Fruit fly (Drosophila melanogaster) whole organism, embryonic: ENCODE measurements around the gene Cyp4g15.

Experiments
- CG10274 ChIP-seq: fragments of 200-800 bp; sonication (Bioruptor generic); optimal IDR thresholded peaks from 3 replicates; lab custom pipeline; 2017; ENCODE audit warnings: missing biosample characterization, mild to moderate bottlenecking, missing genetic modification characterization
- CG11093 ChIP-seq: fragments of 200-800 bp; sonication (Bioruptor generic); IDR thresholded peaks from 3 replicates; pipeline ENCODE4 v1.3.6; 2022; ENCODE audit warnings: missing biosample characterization, missing genetic modification characterization
- CG11398 ChIP-seq: fragments of 200-800 bp; sonication (Bioruptor generic); optimal IDR thresholded peaks from 2 replicates; lab custom pipeline; 2016; ENCODE audit warnings: missing biosample characterization, missing genetic modification characterization
- CG11723 ChIP-seq: fragments of 200-800 bp; sonication (Bioruptor generic); optimal IDR thresholded peaks from 2 replicates; lab custom pipeline; 2017; ENCODE audit warnings: missing biosample characterization, mild to moderate bottlenecking, missing genetic modification characterization
- CG12942 ChIP-seq: fragments of 200-800 bp; sonication (Bioruptor generic); optimal IDR thresholded peaks from 3 replicates; lab custom pipeline; 2016; ENCODE audit warnings: missing biosample characterization, missing genetic modification characterization
- CG13424 ChIP-seq: fragments of 200-800 bp; sonication (Bioruptor generic); optimal IDR thresholded peaks from 2 replicates; lab custom pipeline; 2019; ENCODE audit warnings: missing biosample characterization, mild to moderate bottlenecking, missing genetic modification characterization, moderate library complexity
- CG14441 ChIP-seq: fragments of 200-800 bp; sonication (Bioruptor generic); IDR thresholded peaks from 2 replicates; pipeline ENCODE4 v1.3.6; 2022; ENCODE audit warnings: missing biosample characterization, missing genetic modification characterization
- CG16779 ChIP-seq: fragments of 200-800 bp; sonication (Bioruptor generic); IDR thresholded peaks from 2 replicates; pipeline ENCODE4 v1.3.6; 2022; ENCODE audit warnings: missing biosample characterization, missing genetic modification characterization
- CG16813 ChIP-seq: fragments of 200-800 bp; sonication (Bioruptor generic); IDR thresholded peaks from 3 replicates; pipeline ENCODE4 v1.3.6; 2022; ENCODE audit warnings: missing biosample characterization, missing genetic modification characterization; ENCODE audit not compliant: partially characterized antibody
- CG17328 ChIP-seq: fragments of 200-800 bp; sonication (Bioruptor generic); IDR thresholded peaks from 2 replicates; pipeline ENCODE4 v1.3.6; 2022; ENCODE audit warnings: missing biosample characterization, missing genetic modification characterization
- CG17361 ChIP-seq: fragments of 200-800 bp; sonication (Bioruptor generic); IDR thresholded peaks from 3 replicates; pipeline ENCODE4 v1.3.6; 2022; ENCODE audit warnings: missing biosample characterization, missing genetic modification characterization
- CG18262 ChIP-seq: fragments of 200-800 bp; optimal IDR thresholded peaks from 3 replicates; lab custom pipeline; 2019; ENCODE audit warnings: missing biosample characterization, mild to moderate bottlenecking, missing genetic modification characterization, moderate library complexity
- CG2120 ChIP-seq: fragments of 200-800 bp; sonication (Bioruptor generic); optimal IDR thresholded peaks from 3 replicates; lab custom pipeline; 2016; ENCODE audit warnings: missing biosample characterization, missing genetic modification characterization
- CG2875 ChIP-seq: fragments of 200-800 bp; sonication (Bioruptor generic); optimal IDR thresholded peaks from 2 replicates; lab custom pipeline; 2017; ENCODE audit warnings: missing biosample characterization, mild to moderate bottlenecking, missing genetic modification characterization, missing genetic modification reagents
- CG3065 ChIP-seq: fragments of 200-800 bp; sonication (Bioruptor generic); optimal IDR thresholded peaks from 2 replicates; lab custom pipeline; 2016; ENCODE audit warnings: missing biosample characterization, missing genetic modification characterization
- CG33213 ChIP-seq: fragments of 200-800 bp; sonication (Bioruptor generic); optimal IDR thresholded peaks from 3 replicates; lab custom pipeline; 2016; ENCODE audit warnings: missing biosample characterization, missing genetic modification characterization
- CG3407 ChIP-seq: fragments of 200-800 bp; sonication (Bioruptor generic); optimal IDR thresholded peaks from 2 replicates; lab custom pipeline; 2018; ENCODE audit warnings: missing biosample characterization, mild to moderate bottlenecking, missing genetic modification characterization
- CG3726 ChIP-seq: fragments of 200-800 bp; sonication (Bioruptor generic); IDR thresholded peaks from 3 replicates; pipeline ENCODE4, ENCODE4 v1.3.6; 2022; ENCODE audit warnings: missing biosample characterization, missing genetic modification characterization
- CG43689 ChIP-seq: fragments of 200-800 bp; sonication (Bioruptor generic); IDR thresholded peaks from 2 replicates; pipeline ENCODE4 v1.3.6; 2022; ENCODE audit warnings: missing biosample characterization, missing genetic modification characterization
- CG5180 ChIP-seq: fragments of 200-800 bp; sonication (Bioruptor generic); optimal IDR thresholded peaks from 3 replicates; lab custom pipeline; 2017; ENCODE audit warnings: missing biosample characterization, missing genetic modification characterization, mild to moderate bottlenecking, moderate library complexity, missing genetic modification reagents
- CG6813 ChIP-seq: fragments of 200-800 bp; sonication (Bioruptor generic); optimal IDR thresholded peaks from 2 replicates; lab custom pipeline; 2017; ENCODE audit warnings: missing biosample characterization, missing genetic modification characterization, mild to moderate bottlenecking, moderate library complexity, missing genetic modification reagents
- CG8924 ChIP-seq: fragments of 200-800 bp; optimal IDR thresholded peaks from 3 replicates; lab custom pipeline; 2019; ENCODE audit warnings: missing biosample characterization, mild to moderate bottlenecking, missing genetic modification characterization, moderate library complexity
- CkIIα-i1 ChIP-seq: fragments of 200-800 bp; sonication (Bioruptor generic); IDR thresholded peaks from 2 replicates; pipeline ENCODE4 v1.3.6; 2022; ENCODE audit warnings: missing biosample characterization, missing genetic modification characterization
- E2f2 ChIP-seq: fragments of 200-800 bp; sonication (Bioruptor generic); IDR thresholded peaks from 2 replicates; pipeline ENCODE4 v1.3.6; 2022; ENCODE audit warnings: missing biosample characterization, missing genetic modification characterization
- Ets65A ChIP-seq: fragments of 200-800 bp; sonication (Bioruptor generic); peaks from one replicate; lab custom pipeline; 2016; ENCODE audit warnings: missing biosample characterization, missing genetic modification characterization
- Fer3 ChIP-seq: fragments of 200-800 bp; sonication (Bioruptor generic); optimal IDR thresholded peaks from 2 replicates; lab custom pipeline; 2018; ENCODE audit warnings: missing biosample characterization, mild to moderate bottlenecking, missing genetic modification characterization, moderate library complexity
- HLH54F ChIP-seq: fragments of 200-800 bp; sonication (Bioruptor generic); optimal IDR thresholded peaks from 3 replicates; lab custom pipeline; 2016; ENCODE audit warnings: missing biosample characterization, missing genetic modification characterization
- Hmr ChIP-seq: fragments of 200-800 bp; sonication (Bioruptor generic); optimal IDR thresholded peaks from 3 replicates; lab custom pipeline; 2017; ENCODE audit warnings: mild to moderate bottlenecking, missing biosample characterization, missing genetic modification reagents, missing genetic modification characterization
- Hr39 ChIP-seq: fragments of >200 bp; optimal IDR thresholded peaks from 2 replicates; lab custom pipeline; 2017
- Hsf ChIP-seq: fragments of 200-800 bp; sonication (Bioruptor generic); optimal IDR thresholded peaks from 3 replicates; lab custom pipeline; 2016; ENCODE audit warnings: missing biosample characterization, missing genetic modification characterization
- MTF-1 ChIP-seq: fragments of 200-800 bp; sonication (Bioruptor generic); optimal IDR thresholded peaks from 2 replicates; lab custom pipeline; 2018; ENCODE audit warnings: missing biosample characterization, mild to moderate bottlenecking, missing genetic modification characterization, borderline replicate concordance
- Rfx ChIP-seq: fragments of 200-800 bp; sonication (Bioruptor generic); IDR thresholded peaks from 2 replicates; pipeline ENCODE4 v1.3.6; 2022; ENCODE audit warnings: missing biosample characterization, missing genetic modification characterization
- Sin3A ChIP-seq: fragments of >200 bp; optimal IDR thresholded peaks from 2 replicates; lab custom pipeline; 2018
- TFAM ChIP-seq: fragments of 200-800 bp; sonication (Bioruptor generic); optimal IDR thresholded peaks from 2 replicates; lab custom pipeline; 2017; ENCODE audit warnings: missing biosample characterization, missing genetic modification characterization, inconsistent platforms
- ab ChIP-seq: fragments of 200-800 bp; sonication (Bioruptor generic); optimal IDR thresholded peaks from 2 replicates; lab custom pipeline; 2016; ENCODE audit warnings: missing biosample characterization, missing genetic modification characterization
- bcd ChIP-seq: fragments of 200-800 bp; sonication (Bioruptor generic); optimal IDR thresholded peaks from 2 replicates; lab custom pipeline; 2017; ENCODE audit warnings: missing biosample characterization, mild to moderate bottlenecking, missing genetic modification characterization
- bigmax ChIP-seq: fragments of 200-800 bp; sonication (Bioruptor generic); optimal IDR thresholded peaks from 2 replicates; lab custom pipeline; 2018; ENCODE audit warnings: missing biosample characterization, mild to moderate bottlenecking, missing genetic modification characterization
- crc ChIP-seq: fragments of 200-800 bp; sonication (Bioruptor generic); optimal IDR thresholded peaks from 2 replicates; lab custom pipeline; 2016; ENCODE audit warnings: missing biosample characterization, missing genetic modification characterization
- croc ChIP-seq: fragments of 200-800 bp; sonication (Bioruptor generic); conservative IDR thresholded peaks from 3 replicates; pipeline ENCODE4 v1.3.6; 2022; ENCODE audit warnings: missing biosample characterization, missing genetic modification characterization
- dpn ChIP-seq, 2 experiments: fragments of 200-800 bp; sonication (Bioruptor generic); optimal IDR thresholded peaks; 3 replicates each; lab custom pipeline; 2016; ENCODE audit warnings: missing biosample characterization in 2 of 2, missing genetic modification characterization in 2 of 2
- emc ChIP-seq: fragments of 200-800 bp; sonication (Bioruptor generic); optimal IDR thresholded peaks from 2 replicates; lab custom pipeline; 2016; ENCODE audit warnings: missing biosample characterization, missing genetic modification characterization
- gro ChIP-seq: fragments of 200-800 bp; sonication (Bioruptor generic); optimal IDR thresholded peaks from 2 replicates; lab custom pipeline; 2016; ENCODE audit warnings: missing biosample characterization, missing genetic modification characterization
- kay ChIP-seq: fragments of 200-800 bp; sonication (Bioruptor generic); optimal IDR thresholded peaks from 2 replicates; lab custom pipeline; 2016; ENCODE audit warnings: missing biosample characterization, missing genetic modification characterization
- mam ChIP-seq: fragments of 200-800 bp; sonication (Bioruptor generic); optimal IDR thresholded peaks from 3 replicates; lab custom pipeline; 2016; ENCODE audit warnings: missing biosample characterization, missing genetic modification characterization
- seq ChIP-seq: fragments of 200-800 bp; sonication (Bioruptor generic); IDR thresholded peaks from 2 replicates; pipeline ENCODE4 v1.3.6; 2022; ENCODE audit warnings: missing biosample characterization, missing genetic modification characterization
- sim ChIP-seq: fragments of 200-800 bp; sonication (Bioruptor generic); IDR thresholded peaks from 2 replicates; pipeline ENCODE4 v1.3.6; 2022; ENCODE audit warnings: missing biosample characterization, missing genetic modification characterization
- sisA ChIP-seq: fragments of 200-800 bp; sonication (Bioruptor generic); IDR thresholded peaks from 2 replicates; pipeline ENCODE4 v1.3.6; 2022; ENCODE audit warnings: missing biosample characterization, missing genetic modification characterization
- stwl ChIP-seq: fragments of 200-800 bp; sonication (Bioruptor generic); optimal IDR thresholded peaks from 3 replicates; lab custom pipeline; 2018; ENCODE audit warnings: missing biosample characterization, mild to moderate bottlenecking, missing genetic modification characterization, moderate library complexity
- sug ChIP-seq: fragments of 200-800 bp; optimal IDR thresholded peaks from 2 replicates; lab custom pipeline; 2019; ENCODE audit warnings: missing biosample characterization, mild to moderate bottlenecking, missing genetic modification characterization, moderate library complexity
- tio ChIP-seq: fragments of 200-800 bp; sonication (Bioruptor generic); optimal IDR thresholded peaks from 2 replicates; lab custom pipeline; 2017; ENCODE audit warnings: missing biosample characterization, missing genetic modification characterization, inconsistent platforms
- trh ChIP-seq: fragments of 200-800 bp; sonication (Bioruptor generic); optimal IDR thresholded peaks from 2 replicates; lab custom pipeline; 2016; ENCODE audit warnings: missing biosample characterization, missing genetic modification characterization
- wdn ChIP-seq: fragments of 200-800 bp; sonication (Bioruptor generic); IDR thresholded peaks from 2 replicates; pipeline ENCODE4 v1.3.6; 2022; ENCODE audit warnings: missing biosample characterization, missing genetic modification characterization

Cyp4g15 gene

DNA sequence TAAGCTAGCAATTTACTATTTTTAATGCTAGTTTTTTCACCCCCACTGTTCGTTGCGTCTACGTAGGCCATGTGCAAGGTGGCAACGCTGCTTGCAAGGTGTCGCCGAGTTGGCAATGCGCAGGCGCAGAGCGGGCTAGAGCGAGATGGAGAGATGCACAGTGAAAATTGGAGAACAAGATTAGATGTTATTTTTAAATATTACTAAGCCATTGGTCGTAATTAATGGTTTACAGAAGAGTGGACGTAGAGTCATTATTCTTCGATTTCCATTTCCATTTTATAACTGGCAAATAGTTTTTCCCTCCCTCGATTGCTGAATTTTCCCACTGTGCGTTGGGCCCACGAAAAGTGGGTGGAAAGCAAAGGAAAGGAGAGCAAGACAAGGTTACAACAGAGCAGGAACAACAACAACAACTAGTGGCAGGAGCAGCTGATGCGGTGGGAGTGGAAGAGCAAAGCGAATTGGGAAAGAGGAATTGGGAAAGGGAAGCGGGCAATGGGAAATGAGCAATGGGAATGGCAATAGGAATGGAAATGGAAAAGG lies 23.9 kb upstream of the Cyp4g15 start (continued):
- TF ChIP-seq tio (GFP tag; lab: Kevin White, UChicago) (peak; percentile 26), stwl (tag; lab: Kevin White, UChicago) (peak; percentile 57), CG3726 (GFP tag; lab: Robert Waterston, UW) (peak; percentile 73; the same call in 2 of the 3 replicates), MTF-1 (GFP tag; lab: Kevin White, UChicago) (no peak), CG8924 (tag; lab: Kevin White, UChicago) (peak; percentile 75), CG17361 (GFP tag; lab: Robert Waterston, UW) (peak; percentile 69; the same call in 2 of the 3 replicates), CG11398 (GFP tag; lab: Kevin White, UChicago) (peak; percentile 16), sug (tag; lab: Kevin White, UChicago) (peak; percentile 14), Hmr (GFP tag; lab: Kevin White, UChicago) (peak; percentile 84), E2f2 (GFP tag; lab: Robert Waterston, UW) (peak; percentile 63; the same call in 1 of the 2 replicates), HLH54F (GFP tag; lab: Kevin White, UChicago) (peak; percentile 59), Fer3 (tag; lab: Kevin White, UChicago) (peak; percentile 63), mam (GFP tag; lab: Kevin White, UChicago) (peak; percentile 79), CG16813 (GFP tag; lab: Robert Waterston, UW) (no peak), dpn (GFP tag; optimal IDR thresholded peaks at IDR 0.05; lab: Kevin White, UChicago) (peak; percentile 74 to 79), trh (peak; percentile 35), sim (GFP tag; lab: Robert Waterston, UW) (peak; percentile 70), CG43689 (GFP tag; lab: Robert Waterston, UW) (peak; percentile 45; the same call in 1 of the 2 replicates), kay (GFP tag; lab: Kevin White, UChicago) (peak; percentile 66), bigmax (GFP tag; lab: Kevin White, UChicago) (no peak), ab (GFP tag; lab: Kevin White, UChicago) (no peak), seq (GFP tag; lab: Robert Waterston, UW) (peak; percentile 85), CG3065 (GFP tag; lab: Kevin White, UChicago) (peak; percentile 30), Ets65A (GFP tag; lab: Kevin White, UChicago) (peak; percentile 95), CG12942 (GFP tag; lab: Kevin White, UChicago) (peak; percentile 49), crc (GFP tag; lab: Kevin White, UChicago) (peak; percentile 50), bcd (GFP tag; lab: Kevin White, UChicago) (peak; percentile 70), CG11723 (GFP tag; lab: Kevin White, UChicago) (peak; percentile 63), CG2875 (GFP tag; lab: Kevin White, UChicago) (peak; percentile 62), CG18262 (tag; lab: Kevin White, UChicago) (peak; percentile 67), Hr39 (lab: Kevin White, UChicago) (no peak), croc (GFP tag; lab: Robert Waterston, UW) (peak; percentile 70), CG14441 (GFP tag; lab: Robert Waterston, UW) (peak; percentile 85), CG33213 (GFP tag; lab: Kevin White, UChicago) (peak; percentile 68), CG17328 (peak; percentile 84), CG2120 (peak; percentile 82), CG5180 (peak; percentile 46), Rfx (GFP tag; lab: Robert Waterston, UW) (peak; percentile 84), CG13424 (tag; lab: Kevin White, UChicago) (peak; percentile 69), CG11093 (GFP tag; lab: Robert Waterston, UW) (peak; percentile 81), Hsf (GFP tag; lab: Kevin White, UChicago) (peak; percentile 77), CG3407 (GFP tag; lab: Kevin White, UChicago) (peak; percentile 42), CG6813 (GFP tag; lab: Kevin White, UChicago) (peak; percentile 73), TFAM (GFP tag; lab: Kevin White, UChicago) (no peak), gro (GFP tag; lab: Kevin White, UChicago) (peak; percentile 83), emc (GFP tag; lab: Kevin White, UChicago) (no peak), CG10274 (GFP tag; lab: Kevin White, UChicago) (no peak), wdn (GFP tag; lab: Robert Waterston, UW) (peak; percentile 81), CkIIα-i1 (GFP tag; lab: Robert Waterston, UW) (no peak), CG16779 (GFP tag; lab: Robert Waterston, UW) (peak; percentile 43; the same call in 1 of the 2 replicates), sisA (GFP tag; lab: Robert Waterston, UW) (peak; percentile 75), Sin3A (no peak)
